Worm (Caenorhabditis elegans): ENCODE results near the gene kcmf-1.
A peak's percentile ranks its signal among the peaks of the same experiment; 100 is the strongest.

The kcmf-1 gene

DNA sequence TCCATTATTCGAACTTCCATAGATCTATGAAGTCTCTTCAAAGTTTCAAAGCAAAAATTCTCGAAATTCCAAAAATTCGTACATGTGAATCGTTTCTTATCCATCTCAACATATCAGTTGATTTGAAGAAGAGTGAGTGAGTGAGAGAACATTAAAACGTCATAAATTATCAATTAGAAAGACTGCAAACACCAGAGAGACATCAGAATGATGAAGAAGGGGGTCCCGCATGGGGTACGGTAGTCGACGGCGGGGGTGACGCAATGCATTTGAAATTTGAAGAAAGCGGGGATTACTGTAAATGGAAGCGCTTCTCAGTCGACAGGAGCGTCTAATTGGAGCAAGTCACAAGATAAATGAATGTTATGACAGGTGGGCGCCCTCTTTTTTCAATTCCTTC, 38.7 kb upstream of the kcmf-1 start:
- no peak for TF ChIP-seq tbx-8 (GFP tag; optimal IDR thresholded peaks at IDR 0.05)
- peak; percentile 63 for TF ChIP-seq unc-62 (GFP tag; optimal IDR thresholded peaks at IDR 0.05)
- no peak for TF ChIP-seq ham-2 (GFP tag; optimal IDR thresholded peaks at IDR 0.05)
- no peak for TF ChIP-seq nhr-237 (tag; optimal IDR thresholded peaks at IDR 0.05)
- no peak for TF ChIP-seq blmp-1 (tag; optimal IDR thresholded peaks at IDR 0.05)
- no peak for TF ChIP-seq bed-3 (GFP tag; optimal IDR thresholded peaks at IDR 0.05)
- TF ChIP-seq zip-8 (tag; optimal IDR thresholded peaks at IDR 0.05) = no peak
- no peak for TF ChIP-seq nhr-2 (tag; optimal IDR thresholded peaks at IDR 0.05)
- TF ChIP-seq mab-5 (tag; optimal IDR thresholded peaks at IDR 0.05) = peak; percentile 51
- TF ChIP-seq lsy-2 (tag; optimal IDR thresholded peaks at IDR 0.05) = peak; percentile 59
- no peak for TF ChIP-seq flh-1 (GFP tag; optimal IDR thresholded peaks at IDR 0.05)

ce11 chrIII:7792209-7792608, 37.0 kb upstream of the kcmf-1 start:
- TF ChIP-seq nhr-237 (tag; optimal IDR thresholded peaks at IDR 0.05) (no peak), lsy-2 (tag; optimal IDR thresholded peaks at IDR 0.05) (peak; percentile 83)

ce11 chrIII:7792970-7793369, 36.2 kb upstream of the kcmf-1 start:
- TF ChIP-seq M03D4.4 (tag; optimal IDR thresholded peaks at IDR 0.05) = no peak
- no peak for TF ChIP-seq elt-1 (tag; optimal IDR thresholded peaks at IDR 0.05; ENCODE audit: borderline replicate concordance, insufficient read depth)
- no peak for TF ChIP-seq bed-3 (GFP tag; optimal IDR thresholded peaks at IDR 0.05)
- no peak for TF ChIP-seq cnd-1 (tag; optimal IDR thresholded peaks at IDR 0.05)
- no peak for TF ChIP-seq hlh-1 (tag; optimal IDR thresholded peaks at IDR 0.05)

ce11 chrIII:7795311-7795710, 33.9 kb upstream of the kcmf-1 start, which contains the start of gene cyk-7:
TSS of gene cyk-7 (minus strand) at chrIII:7795409.
- no peak for TF ChIP-seq M03D4.4 (tag; optimal IDR thresholded peaks at IDR 0.05)
- no peak for TF ChIP-seq nhr-28 (tag; optimal IDR thresholded peaks at IDR 0.05)
- TF ChIP-seq unc-62 (GFP tag; optimal IDR thresholded peaks at IDR 0.05) = no peak
- TF ChIP-seq elt-3 (tag; optimal IDR thresholded peaks at IDR 0.05) = no peak
- TF ChIP-seq ceh-43 (GFP tag; optimal IDR thresholded peaks at IDR 0.05) = no peak
- TF ChIP-seq elt-1 (tag; optimal IDR thresholded peaks at IDR 0.05; ENCODE audit: borderline replicate concordance, insufficient read depth) = no peak
- no peak for TF ChIP-seq mep-1 (tag; optimal IDR thresholded peaks at IDR 0.05)
- no peak for TF ChIP-seq ham-2 (GFP tag; optimal IDR thresholded peaks at IDR 0.05)
- no peak for TF ChIP-seq nhr-76 (tag; optimal IDR thresholded peaks at IDR 0.05)

ce11 chrIII:7805253-7805652, 24.0 kb upstream of the kcmf-1 start:
- no peak for TF ChIP-seq tbx-8 (GFP tag; optimal IDR thresholded peaks at IDR 0.05)
- TF ChIP-seq lsy-2 (tag; optimal IDR thresholded peaks at IDR 0.05) = no peak
- TF ChIP-seq lin-13 (tag; optimal IDR thresholded peaks at IDR 0.05) = no peak
- TF ChIP-seq nhr-2 (tag; optimal IDR thresholded peaks at IDR 0.05) = no peak
- TF ChIP-seq snpc-4 (tag; optimal IDR thresholded peaks at IDR 0.05) = no peak
- no peak for TF ChIP-seq lin-32 (GFP tag; optimal IDR thresholded peaks at IDR 0.05)
- TF ChIP-seq drap-1 (GFP tag; optimal IDR thresholded peaks at IDR 0.05) = no peak
- no peak for TF ChIP-seq mab-5 (tag; optimal IDR thresholded peaks at IDR 0.05)
- TF ChIP-seq ham-2 (GFP tag; optimal IDR thresholded peaks at IDR 0.05) = no peak
- TF ChIP-seq nhr-12 (tag; optimal IDR thresholded peaks at IDR 0.05) = no peak
- no peak for TF ChIP-seq ceh-39 (tag; optimal IDR thresholded peaks at IDR 0.05)
- TF ChIP-seq unc-120 (tag; optimal IDR thresholded peaks at IDR 0.05; ENCODE audit: poor library complexity, severe bottlenecking) = no peak
- no peak for TF ChIP-seq unc-39 (tag; optimal IDR thresholded peaks at IDR 0.05)
- no peak for TF ChIP-seq ceh-83 (GFP tag; optimal IDR thresholded peaks at IDR 0.05)
- TF ChIP-seq bed-3 (GFP tag; optimal IDR thresholded peaks at IDR 0.05) = no peak

ce11 chrIII:7806947-7807346, 22.3 kb upstream of the kcmf-1 start:
- TF ChIP-seq unc-62 (GFP tag; optimal IDR thresholded peaks at IDR 0.05) = no peak
- no peak for TF ChIP-seq mls-2 (tag; optimal IDR thresholded peaks at IDR 0.05)
- TF ChIP-seq ceh-43 (GFP tag; optimal IDR thresholded peaks at IDR 0.05) = no peak
- no peak for TF ChIP-seq elt-1 (tag; optimal IDR thresholded peaks at IDR 0.05; ENCODE audit: borderline replicate concordance, insufficient read depth)
- TF ChIP-seq elt-3 (tag; optimal IDR thresholded peaks at IDR 0.05) = no peak
- TF ChIP-seq nhr-28 (tag; optimal IDR thresholded peaks at IDR 0.05) = no peak
- TF ChIP-seq mep-1 (tag; optimal IDR thresholded peaks at IDR 0.05) = no peak
